Fruit fly (Drosophila melanogaster) whole organism, embryonic: Measurements from ENCODE around the gene Irc.
A peak's percentile ranks its signal among the peaks of the same experiment; 100 is the strongest.

Source experiments
- Asciz ChIP-seq: fragments of 200-800 bp; sonication (Bioruptor generic); optimal IDR thresholded peaks from 2 replicates; lab custom pipeline; 2017; ENCODE audit warnings: missing biosample characterization, mild to moderate bottlenecking, missing genetic modification characterization, missing genetic modification reagents
- BtbVII ChIP-seq: fragments of 200-800 bp; sonication (Bioruptor generic); optimal IDR thresholded peaks from 3 replicates; lab custom pipeline; 2017; ENCODE audit warnings: missing biosample characterization, mild to moderate bottlenecking, missing genetic modification characterization
- CG10274 ChIP-seq: fragments of 200-800 bp; sonication (Bioruptor generic); optimal IDR thresholded peaks from 3 replicates; lab custom pipeline; 2017; ENCODE audit warnings: missing biosample characterization, mild to moderate bottlenecking, missing genetic modification characterization
- CG11456 ChIP-seq: fragments of 200-800 bp; sonication (Bioruptor generic); IDR thresholded peaks from 3 replicates; pipeline ENCODE4 v1.3.6; 2022; ENCODE audit warnings: missing biosample characterization, missing genetic modification characterization
- CG11695 ChIP-seq: fragments of 200-800 bp; sonication (Bioruptor generic); IDR thresholded peaks from 3 replicates; pipeline ENCODE4 v1.3.6; 2022; ENCODE audit warnings: missing biosample characterization, missing genetic modification characterization
- CG13296 ChIP-seq: fragments of 200-800 bp; sonication (Bioruptor generic); optimal IDR thresholded peaks from 3 replicates; lab custom pipeline; 2018; ENCODE audit warnings: missing biosample characterization, mild to moderate bottlenecking, missing genetic modification characterization
- CG13775 ChIP-seq: fragments of 200-800 bp; sonication (Bioruptor generic); optimal IDR thresholded peaks from 3 replicates; lab custom pipeline; 2017; ENCODE audit warnings: missing biosample characterization, mild to moderate bottlenecking, missing genetic modification characterization
- CG14710 ChIP-seq: fragments of 200-800 bp; sonication (Bioruptor generic); optimal IDR thresholded peaks from 3 replicates; lab custom pipeline; 2019; ENCODE audit warnings: missing biosample characterization, mild to moderate bottlenecking, missing genetic modification characterization, moderate library complexity
- CG1792 ChIP-seq: fragments of 200-800 bp; sonication (Bioruptor generic); optimal IDR thresholded peaks from 2 replicates; lab custom pipeline; 2016; ENCODE audit warnings: missing biosample characterization, missing genetic modification characterization
- CG2202 ChIP-seq: fragments of 200-800 bp; sonication (Bioruptor generic); optimal IDR thresholded peaks from 2 replicates; lab custom pipeline; 2018; ENCODE audit warnings: missing biosample characterization, mild to moderate bottlenecking, missing genetic modification characterization
- CG3065 ChIP-seq: fragments of 200-800 bp; sonication (Bioruptor generic); optimal IDR thresholded peaks from 2 replicates; lab custom pipeline; 2016; ENCODE audit warnings: missing biosample characterization, missing genetic modification characterization
- CG31365 ChIP-seq: fragments of 200-800 bp; sonication (Bioruptor generic); optimal IDR thresholded peaks from 2 replicates; lab custom pipeline; 2018; ENCODE audit warnings: missing biosample characterization, mild to moderate bottlenecking, missing genetic modification characterization
- CG3847 ChIP-seq: fragments of 200-800 bp; sonication (Bioruptor generic); IDR thresholded peaks from 2 replicates; pipeline ENCODE4 v1.3.6; 2022; ENCODE audit warnings: missing biosample characterization, missing genetic modification characterization
- CG6791 ChIP-seq: fragments of 200-800 bp; sonication (Bioruptor generic); IDR thresholded peaks from 3 replicates; pipeline ENCODE4 v1.3.6; 2022; ENCODE audit warnings: missing biosample characterization, missing genetic modification characterization; ENCODE audit not compliant: partially characterized antibody
- CG8290 ChIP-seq, 3 experiments: fragments of 200-800 bp; sonication (Bioruptor generic); optimal IDR thresholded peaks; 2 replicates each; lab custom pipeline; 2016 to 2019; ENCODE audit warnings: missing biosample characterization in 3 of 3, missing genetic modification characterization in 3 of 3, mild to moderate bottlenecking in 2 of 3, moderate library complexity in 1 of 3
- CG8388 ChIP-seq: fragments of 200-800 bp; sonication (Bioruptor generic); optimal IDR thresholded peaks from 2 replicates; lab custom pipeline; 2019; ENCODE audit warnings: missing biosample characterization, mild to moderate bottlenecking, missing genetic modification characterization, moderate library complexity
- CG8944 ChIP-seq: fragments of 200-800 bp; sonication (Bioruptor generic); optimal IDR thresholded peaks from 3 replicates; lab custom pipeline; 2016; ENCODE audit warnings: missing biosample characterization, missing genetic modification characterization
- CG9437 ChIP-seq: fragments of 200-800 bp; sonication (Bioruptor generic); optimal IDR thresholded peaks from 2 replicates; lab custom pipeline; 2018; ENCODE audit warnings: missing biosample characterization, mild to moderate bottlenecking, missing genetic modification characterization
- CG9817 ChIP-seq: fragments of 200-800 bp; sonication (Bioruptor generic); optimal IDR thresholded peaks from 2 replicates; lab custom pipeline; 2018; ENCODE audit warnings: missing biosample characterization, mild to moderate bottlenecking, missing genetic modification characterization, moderate library complexity
- CG9876 ChIP-seq: fragments of 200-800 bp; sonication (Bioruptor generic); optimal IDR thresholded peaks from 2 replicates; lab custom pipeline; 2016; ENCODE audit warnings: missing biosample characterization, missing genetic modification characterization
- CHES-1-like ChIP-seq: fragments of 200-800 bp; sonication (Bioruptor generic); optimal IDR thresholded peaks from 2 replicates; lab custom pipeline; 2016; ENCODE audit warnings: missing biosample characterization, missing genetic modification characterization
- Chrac-16 ChIP-seq: fragments of 200-800 bp; sonication (Bioruptor generic); optimal IDR thresholded peaks from 3 replicates; lab custom pipeline; 2016; ENCODE audit warnings: missing biosample characterization, missing genetic modification characterization
- CrebB ChIP-seq: fragments of 200-800 bp; sonication (Bioruptor generic); optimal IDR thresholded peaks from 3 replicates; lab custom pipeline; 2018; ENCODE audit warnings: missing biosample characterization, mild to moderate bottlenecking, missing genetic modification characterization
- Elba2 ChIP-seq: fragments of 200-800 bp; sonication (Bioruptor generic); optimal IDR thresholded peaks from 3 replicates; lab custom pipeline; 2016; ENCODE audit warnings: missing biosample characterization, missing genetic modification characterization
- Ets65A ChIP-seq: fragments of 200-800 bp; sonication (Bioruptor generic); peaks from one replicate; lab custom pipeline; 2016; ENCODE audit warnings: missing biosample characterization, missing genetic modification characterization
- Ets97D ChIP-seq: fragments of 200-800 bp; sonication (Bioruptor generic); optimal IDR thresholded peaks from 3 replicates; lab custom pipeline; 2016; ENCODE audit warnings: missing biosample characterization, missing genetic modification characterization
- HmgD ChIP-seq: fragments of 200-800 bp; sonication (Bioruptor generic); optimal IDR thresholded peaks from 3 replicates; lab custom pipeline; 2016; ENCODE audit warnings: missing biosample characterization, missing genetic modification characterization
- Hmx ChIP-seq: fragments of 200-800 bp; sonication (Bioruptor generic); optimal IDR thresholded peaks from 2 replicates; lab custom pipeline; 2016; ENCODE audit warnings: missing biosample characterization, missing genetic modification characterization
- Hr39 ChIP-seq: fragments of >200 bp; optimal IDR thresholded peaks from 2 replicates; lab custom pipeline; 2017
- Hsf ChIP-seq: fragments of 200-800 bp; sonication (Bioruptor generic); optimal IDR thresholded peaks from 3 replicates; lab custom pipeline; 2016; ENCODE audit warnings: missing biosample characterization, missing genetic modification characterization
- Pdp1 ChIP-seq, 2 experiments: fragments of 200-800 bp; sonication (Bioruptor generic); optimal IDR thresholded peaks; 3 replicates each; lab custom pipeline; 2016; ENCODE audit warnings: missing biosample characterization in 2 of 2, missing genetic modification characterization in 2 of 2, mild to moderate bottlenecking in 1 of 2, moderate library complexity in 1 of 2
- Sry-β ChIP-seq: fragments of 200-800 bp; sonication (Bioruptor generic); optimal IDR thresholded peaks from 2 replicates; lab custom pipeline; 2018; ENCODE audit warnings: missing biosample characterization, mild to moderate bottlenecking, missing genetic modification characterization, moderate library complexity
- bcd ChIP-seq: fragments of 200-800 bp; sonication (Bioruptor generic); optimal IDR thresholded peaks from 2 replicates; lab custom pipeline; 2017; ENCODE audit warnings: missing biosample characterization, mild to moderate bottlenecking, missing genetic modification characterization
- bowl ChIP-seq: fragments of 200-800 bp; sonication (Bioruptor generic); IDR thresholded peaks from 2 replicates; pipeline ENCODE4 v1.3.6; 2022; ENCODE audit warnings: missing biosample characterization, missing genetic modification characterization
- cad ChIP-seq: fragments of >200 bp; optimal IDR thresholded peaks from 2 replicates; lab custom pipeline; 2017; ENCODE audit warnings: missing biosample characterization, missing genetic modification characterization
- chif ChIP-seq, 2 experiments: fragments of 200-800 bp; sonication (Bioruptor generic); optimal IDR thresholded peaks; 3 replicates each; lab custom pipeline; 2016; ENCODE audit warnings: missing biosample characterization in 2 of 2, missing genetic modification characterization in 2 of 2
- dimm ChIP-seq: fragments of 200-800 bp; sonication (Bioruptor generic); IDR thresholded peaks from 2 replicates; pipeline ENCODE4 v1.3.6; 2022; ENCODE audit warnings: missing biosample characterization, missing genetic modification characterization
- dm ChIP-seq: fragments of 200-800 bp; sonication (Bioruptor generic); optimal IDR thresholded peaks from 3 replicates; lab custom pipeline; 2016; ENCODE audit warnings: missing biosample characterization, missing genetic modification characterization
- dysf ChIP-seq: fragments of 200-800 bp; sonication (Bioruptor generic); IDR thresholded peaks from 3 replicates; pipeline ENCODE4 v1.3.6; 2022; ENCODE audit warnings: missing biosample characterization, missing genetic modification characterization
- fd3F ChIP-seq: fragments of 200-800 bp; sonication (Bioruptor generic); optimal IDR thresholded peaks from 2 replicates; lab custom pipeline; 2018; ENCODE audit warnings: missing biosample characterization, mild to moderate bottlenecking, missing genetic modification characterization, moderate library complexity
- fru ChIP-seq: fragments of >200 bp; optimal IDR thresholded peaks from 2 replicates; lab custom pipeline; 2017
- gro ChIP-seq: fragments of 200-800 bp; sonication (Bioruptor generic); optimal IDR thresholded peaks from 2 replicates; lab custom pipeline; 2016; ENCODE audit warnings: missing biosample characterization, missing genetic modification characterization
- kni ChIP-seq: fragments of 200-800 bp; sonication (Bioruptor generic); optimal IDR thresholded peaks from 3 replicates; lab custom pipeline; 2017; ENCODE audit warnings: mild to moderate bottlenecking, missing biosample characterization, missing genetic modification reagents, missing genetic modification characterization
- nau ChIP-seq: fragments of 200-800 bp; sonication (Bioruptor generic); optimal IDR thresholded peaks from 3 replicates; lab custom pipeline; 2017; ENCODE audit warnings: missing biosample characterization, mild to moderate bottlenecking, missing genetic modification characterization, missing genetic modification reagents
- otp ChIP-seq: fragments of 200-800 bp; sonication (Bioruptor generic); IDR thresholded peaks from 3 replicates; pipeline ENCODE4, ENCODE4 v1.3.6; 2022; ENCODE audit warnings: missing biosample characterization, missing genetic modification characterization
- pfk ChIP-seq: fragments of 200-800 bp; sonication (Bioruptor generic); optimal IDR thresholded peaks from 2 replicates; lab custom pipeline; 2018; ENCODE audit warnings: missing biosample characterization, mild to moderate bottlenecking, missing genetic modification characterization, moderate library complexity
- pzg ChIP-seq: fragments of 200-800 bp; sonication (Bioruptor generic); optimal IDR thresholded peaks from 3 replicates; lab custom pipeline; 2018; ENCODE audit warnings: missing biosample characterization, mild to moderate bottlenecking, missing genetic modification characterization, moderate library complexity
- run ChIP-seq: fragments of 200-800 bp; sonication (Bioruptor generic); optimal IDR thresholded peaks from 3 replicates; lab custom pipeline; 2018; ENCODE audit warnings: missing biosample characterization, mild to moderate bottlenecking, missing genetic modification characterization
- salm ChIP-seq: fragments of 200-800 bp; sonication (Bioruptor generic); optimal IDR thresholded peaks from 2 replicates; lab custom pipeline; 2018; ENCODE audit warnings: missing biosample characterization, mild to moderate bottlenecking, missing genetic modification characterization
- so ChIP-seq: fragments of 200-800 bp; sonication (Bioruptor generic); IDR thresholded peaks from 3 replicates; pipeline ENCODE4 v1.3.6; 2022; ENCODE audit warnings: missing biosample characterization, missing genetic modification characterization
- vvl ChIP-seq: fragments of 200-800 bp; sonication (Bioruptor generic); IDR thresholded peaks from 2 replicates; pipeline ENCODE4 v1.3.6; 2022; ENCODE audit warnings: missing biosample characterization, missing genetic modification characterization
- yki ChIP-seq: fragments of >200 bp; optimal IDR thresholded peaks from 3 replicates; lab custom pipeline; 2018
- zen2 ChIP-seq: fragments of 200-800 bp; sonication (Bioruptor generic); IDR thresholded peaks from 3 replicates; pipeline ENCODE4 v1.3.6; 2022; ENCODE audit warnings: missing biosample characterization, missing genetic modification characterization; ENCODE audit not compliant: partially characterized antibody

Irc gene

DNA sequence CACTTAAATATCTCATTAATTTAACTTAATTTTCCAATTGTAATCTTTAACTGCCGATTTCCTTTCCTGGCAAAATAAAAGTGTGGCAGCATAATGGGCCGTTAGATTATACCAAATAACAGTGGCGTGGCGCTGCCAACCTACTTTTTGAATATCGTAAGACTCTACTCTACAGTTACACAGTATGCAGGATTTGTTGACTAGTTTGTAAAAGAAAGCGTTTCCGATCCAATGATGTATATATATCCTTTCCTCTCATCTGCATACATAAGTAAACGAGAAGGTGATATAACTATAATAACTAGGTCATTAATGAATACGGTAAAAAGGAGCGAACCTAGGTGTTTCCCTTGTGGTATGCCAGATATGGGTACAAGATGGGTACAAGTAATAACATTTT is 10.9 kb upstream of the Irc start, which contains the start of gene EMC2B (continued):
- no peak for TF ChIP-seq CHES-1-like (GFP tag; lab: Kevin White, UChicago)
- TF ChIP-seq pzg, result peak; percentile 71
- no peak for TF ChIP-seq cad (GFP tag; lab: Kevin White, UChicago)
- no peak for TF ChIP-seq CG11456 (GFP tag; lab: Robert Waterston, UW)
- TF ChIP-seq vvl (GFP tag; lab: Robert Waterston, UW), result no peak
- no peak for TF ChIP-seq fd3F (GFP tag; lab: Kevin White, UChicago)
- no peak for TF ChIP-seq Sry-β (GFP tag; lab: Kevin White, UChicago)
- TF ChIP-seq dimm (GFP tag; lab: Robert Waterston, UW), result no peak
- no peak for TF ChIP-seq fru
- no peak for TF ChIP-seq BtbVII
- peak; percentile 94 for TF ChIP-seq Ets65A
- no peak for TF ChIP-seq CG13296
- peak; percentile 37 for TF ChIP-seq CG13775 (GFP tag; lab: Kevin White, UChicago)
- TF ChIP-seq CG8290 (GFP tag; optimal IDR thresholded peaks at IDR 0.05; lab: Kevin White, UChicago), result peak; percentile 27
- TF ChIP-seq CG8290 (tag; optimal IDR thresholded peaks at IDR 0.05; lab: Kevin White, UChicago), result peak in 1 of 2 experiments; percentile 67
- TF ChIP-seq CG6791 (GFP tag; lab: Robert Waterston, UW), result no peak
- TF ChIP-seq bcd (GFP tag; lab: Kevin White, UChicago), result peak; percentile 34
- TF ChIP-seq yki, result no peak
- no peak for TF ChIP-seq CG11695 (GFP tag; lab: Robert Waterston, UW)
- no peak for TF ChIP-seq CrebB
- TF ChIP-seq CG8388, result peak; percentile 14
- TF ChIP-seq CG9817 (tag; lab: Kevin White, UChicago), result peak; percentile 43
- TF ChIP-seq Chrac-16 (GFP tag; lab: Kevin White, UChicago), result peak; percentile 16
- peak; percentile 32 for TF ChIP-seq CG9437 (GFP tag; lab: Kevin White, UChicago)
- no peak for TF ChIP-seq nau (GFP tag; lab: Kevin White, UChicago)
- TF ChIP-seq kni (GFP tag; lab: Kevin White, UChicago), result no peak
- TF ChIP-seq gro (GFP tag; lab: Kevin White, UChicago), result peak; percentile 40
- peak; percentile 78 for TF ChIP-seq Elba2
- TF ChIP-seq Asciz (GFP tag; lab: Kevin White, UChicago), result no peak
- no peak for TF ChIP-seq CG31365
- no peak for TF ChIP-seq CG3065 (GFP tag; lab: Kevin White, UChicago)
- peak; percentile 77 for TF ChIP-seq Ets97D (GFP tag; lab: Kevin White, UChicago)
- peak; percentile 34 to 39 for TF ChIP-seq chif (GFP tag; optimal IDR thresholded peaks at IDR 0.05; lab: Kevin White, UChicago)
- peak; percentile 49 to 61 for TF ChIP-seq Pdp1 (GFP tag; optimal IDR thresholded peaks at IDR 0.05; lab: Kevin White, UChicago)
- no peak for TF ChIP-seq so (GFP tag; lab: Robert Waterston, UW)
- no peak for TF ChIP-seq run (tag; lab: Kevin White, UChicago)
- no peak for TF ChIP-seq CG2202
- TF ChIP-seq CG14710, result peak; percentile 40
- no peak for TF ChIP-seq CG10274
- TF ChIP-seq CG3847 (GFP tag; lab: Robert Waterston, UW), result no peak
- TF ChIP-seq dysf (GFP tag; lab: Robert Waterston, UW), result no peak
- TF ChIP-seq CG1792, result peak; percentile 10
- TF ChIP-seq CG8944, result peak; percentile 1
- TF ChIP-seq pfk (GFP tag; lab: Kevin White, UChicago), result no peak
- TF ChIP-seq Hmx (GFP tag; lab: Kevin White, UChicago), result no peak
- TF ChIP-seq dm (GFP tag; lab: Kevin White, UChicago), result peak; percentile 43
- TF ChIP-seq salm (tag; lab: Kevin White, UChicago), result no peak
- peak; percentile 53 for TF ChIP-seq Hsf (GFP tag; lab: Kevin White, UChicago)
- TF ChIP-seq HmgD (GFP tag; lab: Kevin White, UChicago), result no peak
- TF ChIP-seq bowl, result no peak
- no peak for TF ChIP-seq zen2 (GFP tag; lab: Robert Waterston, UW)
- no peak for TF ChIP-seq Hr39 (lab: Kevin White, UChicago)
- TF ChIP-seq otp (GFP tag; lab: Robert Waterston, UW), result no peak
- no peak for TF ChIP-seq CG9876
